Fruit fly (Drosophila melanogaster) whole organism, pupa: ENCODE data around the gene CG10650.

Source experiments
- CG10348 ChIP-seq: fragments of 200-800 bp; sonication (Bioruptor generic); IDR thresholded peaks from 2 replicates; pipeline ENCODE4 v1.3.6; 2022; ENCODE audit warnings: missing biosample characterization, missing genetic modification characterization
- CG12605 ChIP-seq: fragments of 200-800 bp; sonication (Bioruptor generic); IDR thresholded peaks from 2 replicates; pipeline ENCODE4 v1.3.6; 2022; ENCODE audit warnings: missing biosample characterization, missing genetic modification characterization
- CG13204 ChIP-seq: fragments of 200-800 bp; sonication (Bioruptor generic); optimal IDR thresholded peaks from 2 replicates; lab custom pipeline; 2018; ENCODE audit warnings: missing biosample characterization, mild to moderate bottlenecking, missing genetic modification characterization, moderate library complexity
- CG15710 ChIP-seq: fragments of 200-800 bp; sonication (Bioruptor generic); optimal IDR thresholded peaks from 2 replicates; lab custom pipeline; 2018; ENCODE audit warnings: missing biosample characterization, mild to moderate bottlenecking, missing genetic modification characterization, moderate library complexity
- CG17806 ChIP-seq: fragments of 200-800 bp; sonication (Bioruptor generic); optimal IDR thresholded peaks from 2 replicates; lab custom pipeline; 2018; ENCODE audit warnings: missing biosample characterization, mild to moderate bottlenecking, missing genetic modification characterization, moderate library complexity
- CG4496 ChIP-seq: fragments of 200-800 bp; sonication (Bioruptor generic); IDR thresholded peaks from 3 replicates; pipeline ENCODE4 v1.3.6; 2022; ENCODE audit warnings: missing biosample characterization, missing genetic modification characterization
- CG8159 ChIP-seq: fragments of 200-800 bp; sonication (Bioruptor generic); optimal IDR thresholded peaks from 3 replicates; lab custom pipeline; 2018; ENCODE audit warnings: missing biosample characterization, mild to moderate bottlenecking, missing genetic modification characterization, moderate library complexity
- CG8301 ChIP-seq: fragments of 200-800 bp; sonication (Bioruptor generic); optimal IDR thresholded peaks from 2 replicates; lab custom pipeline; 2018; ENCODE audit warnings: missing biosample characterization, mild to moderate bottlenecking, missing genetic modification characterization
- D1 ChIP-seq: fragments of 200-800 bp; sonication (Bioruptor generic); optimal IDR thresholded peaks from 2 replicates; lab custom pipeline; 2018; ENCODE audit warnings: missing biosample characterization, mild to moderate bottlenecking, missing genetic modification characterization, moderate library complexity
- EcR ChIP-seq: fragments of 200-800 bp; sonication (Bioruptor generic); optimal IDR thresholded peaks from 3 replicates; lab custom pipeline; 2019; ENCODE audit warnings: missing biosample characterization, missing genetic modification characterization, mild to moderate bottlenecking, moderate library complexity, missing genetic modification reagents
- Snoo ChIP-seq: fragments of 200-800 bp; sonication (Bioruptor generic); optimal IDR thresholded peaks from 3 replicates; lab custom pipeline; 2017; ENCODE audit warnings: missing biosample characterization, mild to moderate bottlenecking, missing genetic modification characterization, inconsistent platforms
- fd96Ca ChIP-seq: fragments of 200-800 bp; sonication (Bioruptor generic); IDR thresholded peaks from 3 replicates; pipeline ENCODE4 v1.3.6; 2022; ENCODE audit warnings: missing biosample characterization, missing genetic modification characterization

DNA sequence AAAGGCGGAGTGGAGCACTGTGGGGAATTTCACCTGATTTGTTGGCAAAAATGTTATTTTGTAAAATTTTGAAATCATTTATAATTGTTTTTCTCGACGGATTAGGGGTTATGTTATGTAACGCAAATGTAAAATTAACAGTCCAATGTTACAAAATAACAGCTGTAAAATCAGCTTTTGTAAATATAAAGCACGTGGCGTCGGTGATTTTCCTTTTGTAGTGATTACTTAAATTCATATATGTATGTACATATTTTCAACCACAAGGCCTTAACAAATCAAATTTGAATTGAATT, 26.4 kb upstream of the CG10650 start, which contains the start of gene CG15172:
- no peak for TF ChIP-seq CG12605 (GFP tag; lab: Robert Waterston, UW)
- TF ChIP-seq CG10348 (GFP tag; lab: Robert Waterston, UW): no peak
- TF ChIP-seq CG4496 (GFP tag; lab: Robert Waterston, UW): no peak
- TF ChIP-seq D1 (tag; lab: Kevin White, UChicago): no peak
- TF ChIP-seq CG17806: no peak
- TF ChIP-seq Snoo (tag; lab: Kevin White, UChicago): no peak
- no peak for TF ChIP-seq EcR
- TF ChIP-seq CG13204 (GFP tag; lab: Kevin White, UChicago): no peak
- TF ChIP-seq fd96Ca (GFP tag; lab: Robert Waterston, UW): no peak
- TF ChIP-seq CG8159: no peak
- TF ChIP-seq CG8301 (tag; lab: Kevin White, UChicago): no peak
- TF ChIP-seq CG15710 (tag; lab: Kevin White, UChicago): no peak
